Fruit fly (Drosophila melanogaster) Kc167 (cell line): Measurements from ENCODE around the gene CG2975.

ENCODE experiments used
- Myc ChIP-seq: fragments of >200 bp; optimal IDR thresholded peaks from 2 replicates; lab custom pipeline; 2017; ENCODE audit warnings: missing external identifiers
- Sin3A ChIP-seq: fragments of >200 bp; optimal IDR thresholded peaks from 2 replicates; lab custom pipeline; 2018; ENCODE audit warnings: missing external identifiers
- h ChIP-seq: fragments of >200 bp; optimal IDR thresholded peaks from 3 replicates; lab custom pipeline; 2018; ENCODE audit warnings: missing external identifiers
- insv ChIP-seq: fragments of >200 bp; optimal IDR thresholded peaks from 3 replicates; lab custom pipeline; 2018; ENCODE audit warnings: missing external identifiers
- psq ChIP-seq: fragments of >200 bp; optimal IDR thresholded peaks from 2 replicates; lab custom pipeline; 2017; ENCODE audit warnings: missing external identifiers
- ttk ChIP-seq: sonication (Bioruptor generic); optimal IDR thresholded peaks from 2 replicates; lab custom pipeline; 2017; ENCODE audit warnings: missing external identifiers

Gene CG2975

dm6 chr2L:2855773-2856615 lies 16.1 kb downstream of the CG2975 start, which contains the start of the genes CG3104 and RpS21:
TSS of gene CG3104 (minus strand) at chr2L:2855778.
TSS of gene RpS21 (plus strand) at chr2L:2856070.
- TF ChIP-seq insv (no peak), Myc (lab: Kevin White, UChicago) (no peak), Sin3A (lab: Kevin White, UChicago) (no peak), h (lab: Kevin White, UChicago) (no peak), ttk (lab: Kevin White, UChicago) (no peak), psq (lab: Kevin White, UChicago) (no peak)

dm6 chr2L:2856960-2857584 lies 17.1 kb downstream of the CG2975 start, which contains the start of gene CG2991:
TSS of gene CG2991 (plus strand) at chr2L:2857164.
- no peak for TF ChIP-seq ttk (lab: Kevin White, UChicago)
- TF ChIP-seq Sin3A (lab: Kevin White, UChicago) = no peak
- TF ChIP-seq h (lab: Kevin White, UChicago) = no peak
- TF ChIP-seq psq (lab: Kevin White, UChicago) = no peak
- no peak for TF ChIP-seq insv
- no peak for TF ChIP-seq Myc (lab: Kevin White, UChicago)

dm6 chr2L:2857862-2858734 lies 18.2 kb downstream of the CG2975 start:
- TF ChIP-seq Sin3A (lab: Kevin White, UChicago) (no peak), ttk (lab: Kevin White, UChicago) (no peak), psq (lab: Kevin White, UChicago) (no peak), h (lab: Kevin White, UChicago) (no peak), Myc (lab: Kevin White, UChicago) (no peak), insv (no peak)

- TF ChIP-seq psq (lab: Kevin White, UChicago) = no peak
- TF ChIP-seq Myc (lab: Kevin White, UChicago) = no peak
- TF ChIP-seq insv = no peak
- no peak for TF ChIP-seq ttk (lab: Kevin White, UChicago)
- no peak for TF ChIP-seq Sin3A (lab: Kevin White, UChicago)
- TF ChIP-seq h (lab: Kevin White, UChicago) = no peak
These were observed 21.4 kb downstream of the CG2975 start for dm6 chr2L:2861140-2861884.

dm6 chr2L:2861885-2862620 lies 22.1 kb downstream of the CG2975 start:
- TF ChIP-seq insv = no peak
- no peak for TF ChIP-seq Sin3A (lab: Kevin White, UChicago)
- no peak for TF ChIP-seq ttk (lab: Kevin White, UChicago)
- no peak for TF ChIP-seq psq (lab: Kevin White, UChicago)
- no peak for TF ChIP-seq Myc (lab: Kevin White, UChicago)
- TF ChIP-seq h (lab: Kevin White, UChicago) = no peak

dm6 chr2L:2862621-2862962 lies 22.7 kb downstream of the CG2975 start:
- TF ChIP-seq Sin3A (lab: Kevin White, UChicago) (no peak), ttk (lab: Kevin White, UChicago) (no peak), h (lab: Kevin White, UChicago) (no peak), psq (lab: Kevin White, UChicago) (no peak), Myc (lab: Kevin White, UChicago) (no peak), insv (no peak)

- no peak for TF ChIP-seq h (lab: Kevin White, UChicago)
These were observed 24.7 kb downstream of the CG2975 start for dm6 chr2L:2864601-2865000.

- TF ChIP-seq insv (no peak), h (lab: Kevin White, UChicago) (no peak), psq (lab: Kevin White, UChicago) (no peak), ttk (lab: Kevin White, UChicago) (no peak), Myc (lab: Kevin White, UChicago) (no peak), Sin3A (lab: Kevin White, UChicago) (no peak)
These were observed 25.8 kb downstream of the CG2975 start for dm6 chr2L:2865560-2866309.

- no peak for TF ChIP-seq ttk (lab: Kevin White, UChicago)
- no peak for TF ChIP-seq Myc (lab: Kevin White, UChicago)
- no peak for TF ChIP-seq h (lab: Kevin White, UChicago)
- no peak for TF ChIP-seq psq (lab: Kevin White, UChicago)
- TF ChIP-seq Sin3A (lab: Kevin White, UChicago) = no peak
- TF ChIP-seq insv = no peak
These were observed 29.2 kb downstream of the CG2975 start, which contains the start of gene CG8813 for dm6 chr2L:2869008-2869702. TSS of gene CG8813 (plus strand) at chr2L:2869652.
